Worm (Caenorhabditis elegans) whole organism, young adult: Measurements from ENCODE around the gene Y48E1B.8.

Experiments used
- F49E8.2 ChIP-seq: sonication (generic microtip); optimal IDR thresholded peaks from 3 replicates; lab custom pipeline; 2017; ENCODE audit warnings: missing genetic modification characterization, mild to moderate bottlenecking, missing compliant biosample characterization, antibody characterized with exemption, moderate library complexity; ENCODE audit not compliant: insufficient read depth
- aptf-3 ChIP-seq: fragments of 200-800 bp; sonication (Bioruptor generic); IDR thresholded peaks from 2 replicates; pipeline ENCODE4 v1.3.6; 2022; ENCODE audit warnings: missing genetic modification characterization, missing compliant biosample characterization
- hlh-12 ChIP-seq: sonication (generic microtip); optimal IDR thresholded peaks from 2 replicates; lab custom pipeline; 2016; ENCODE audit warnings: missing genetic modification characterization, missing compliant biosample characterization
- madf-3 ChIP-seq: fragments of 200-800 bp; sonication (Bioruptor generic); IDR thresholded peaks from 2 replicates; pipeline ENCODE4 v1.3.6; 2022; ENCODE audit warnings: missing genetic modification reagents, missing genetic modification characterization, missing compliant biosample characterization
- madf-8 ChIP-seq: fragments of 200-800 bp; sonication (Bioruptor generic); conservative IDR thresholded peaks from 2 replicates; pipeline ENCODE4 v1.3.6; 2022; ENCODE audit warnings: missing genetic modification reagents, missing genetic modification characterization, missing compliant biosample characterization
- pha-4 ChIP-seq: fragments of 150-350 bp; sonication (generic microtip); optimal IDR thresholded peaks from 2 replicates; lab custom pipeline; 2014; ENCODE audit warnings: missing biosample characterization, missing genetic modification reagents, missing genetic modification characterization
- snpc-4 ChIP-seq, 5 experiments: fragments of 150-350 bp in 1 of 5; sonication (generic microtip) in 4 of 5; optimal IDR thresholded peaks; 2 replicates each; lab custom pipeline; 2014 to 2018; ENCODE audit warnings: missing genetic modification characterization in 5 of 5, missing biosample characterization in 3 of 5, antibody characterized with exemption in 2 of 5, mild to moderate bottlenecking in 2 of 5, missing compliant biosample characterization in 2 of 5, missing genotype in 2 of 5, moderate library complexity in 2 of 5, missing genetic modification reagents in 1 of 5
- somi-1 ChIP-seq: fragments of 200-800 bp; sonication (Bioruptor generic); optimal IDR thresholded peaks from 2 replicates; lab custom pipeline; 2018; ENCODE audit warnings: mild to moderate bottlenecking, missing genetic modification characterization, missing compliant biosample characterization
- zim-3 ChIP-seq: sonication (generic microtip); optimal IDR thresholded peaks from 2 replicates; lab custom pipeline; 2017; ENCODE audit warnings: mild to moderate bottlenecking, missing genetic modification characterization, moderate library complexity, missing compliant biosample characterization

ce11 chrII:13575018-13575948, 10.2 kb upstream of the Y48E1B.8 start, which contains the start of the genes mrpl-37 and lin-38:
- TF ChIP-seq pha-4 (tag; lab: Kevin White, UChicago) (no peak), somi-1 (GFP tag; lab: Kevin White, UChicago) (no peak), zim-3 (no peak), madf-3 (no peak), aptf-3 (GFP tag; lab: Robert Waterston, UW) (no peak), F49E8.2 (no peak), hlh-12 (no peak), madf-8 (GFP tag; lab: Robert Waterston, UW) (no peak; the same call in 1 of the 2 replicates), snpc-4 (GFP tag; optimal IDR thresholded peaks at IDR 0.05; lab: Kevin White, UChicago) (no peak), snpc-4 (tag; optimal IDR thresholded peaks at IDR 0.05; lab: Kevin White, UChicago) (peak in 2 of 4 experiments; percentile 2 to 45)
